Worm (Caenorhabditis elegans): ENCODE data around the gene ugt-32.

DNA sequence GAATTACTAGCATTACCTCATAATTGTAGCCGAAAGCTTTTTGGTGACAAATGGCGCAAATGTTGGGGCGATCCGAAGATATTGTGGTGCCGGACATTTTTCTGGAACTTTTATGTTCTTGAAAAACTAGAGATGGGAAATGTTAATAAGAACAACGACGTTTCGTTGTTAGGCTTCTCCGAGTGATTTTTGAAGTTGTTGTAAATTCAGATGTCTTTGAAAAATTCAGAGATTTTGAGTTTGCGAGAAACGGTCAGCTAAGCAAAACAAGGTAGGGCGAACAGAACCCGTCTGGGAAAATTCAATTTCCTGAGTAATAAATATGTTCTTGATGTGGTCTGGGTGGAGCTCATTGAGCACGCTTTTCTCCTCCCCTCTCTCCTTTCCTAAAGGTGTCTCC is 42.3 kb upstream of the ugt-32 start, which contains the start of gene nhr-124:
- TF ChIP-seq nhr-48 (tag; optimal IDR thresholded peaks at IDR 0.05) (no peak), unc-62 (GFP tag; optimal IDR thresholded peaks at IDR 0.05 in 1 of 2) (no peak), unc-62 (tag; optimal IDR thresholded peaks at IDR 0.05) (no peak), T20F7.1 (GFP tag; optimal IDR thresholded peaks at IDR 0.05) (no peak), nhr-25 (tag; optimal IDR thresholded peaks at IDR 0.05; ENCODE audit: borderline replicate concordance, insufficient read depth) (no peak), ceh-82 (tag; optimal IDR thresholded peaks at IDR 0.05) (no peak), mxl-2 (GFP tag; conservative IDR thresholded peaks at IDR 0.05) (no peak), mdl-1 (tag; optimal IDR thresholded peaks at IDR 0.05) (no peak), F49E8.2 (tag; optimal IDR thresholded peaks at IDR 0.05; ENCODE audit: borderline replicate concordance) (no peak), jun-1 (tag; optimal IDR thresholded peaks at IDR 0.05) (no peak), nhr-76 (tag; optimal IDR thresholded peaks at IDR 0.05) (no peak), aly-2 (tag; optimal IDR thresholded peaks at IDR 0.05) (no peak), Y75B8A.6 (GFP tag; IDR thresholded peaks at IDR 0.05) (no peak)
